Fruit fly (Drosophila melanogaster) whole organism, embryonic: ENCODE measurements around the gene drl.

Experiments
- CG10462 ChIP-seq: fragments of 200-800 bp; sonication (Bioruptor generic); optimal IDR thresholded peaks from 2 replicates; lab custom pipeline; 2016; ENCODE audit warnings: missing biosample characterization, missing genetic modification characterization
- CG11247 ChIP-seq: fragments of 200-800 bp; sonication (Bioruptor generic); IDR thresholded peaks from 2 replicates; pipeline ENCODE4 v1.3.6; 2022; ENCODE audit warnings: missing biosample characterization, missing genetic modification characterization
- CG11456 ChIP-seq: fragments of 200-800 bp; sonication (Bioruptor generic); IDR thresholded peaks from 3 replicates; pipeline ENCODE4 v1.3.6; 2022; ENCODE audit warnings: missing biosample characterization, missing genetic modification characterization
- CG11696 ChIP-seq: fragments of 200-800 bp; sonication (Bioruptor generic); IDR thresholded peaks from 2 replicates; pipeline ENCODE4 v1.3.6; 2022; ENCODE audit warnings: missing biosample characterization, missing genetic modification characterization
- CG12391 ChIP-seq: fragments of 200-800 bp; sonication (Bioruptor generic); optimal IDR thresholded peaks from 3 replicates; lab custom pipeline; 2018; ENCODE audit warnings: missing biosample characterization, mild to moderate bottlenecking, missing genetic modification characterization, moderate library complexity
- CG13123 ChIP-seq: fragments of 200-800 bp; sonication (Bioruptor generic); optimal IDR thresholded peaks from 2 replicates; lab custom pipeline; 2016; ENCODE audit warnings: missing biosample characterization, missing genetic modification characterization
- CG13424 ChIP-seq: fragments of 200-800 bp; sonication (Bioruptor generic); optimal IDR thresholded peaks from 2 replicates; lab custom pipeline; 2019; ENCODE audit warnings: missing biosample characterization, mild to moderate bottlenecking, missing genetic modification characterization, moderate library complexity
- CG15601 ChIP-seq: fragments of 200-800 bp; sonication (Bioruptor generic); optimal IDR thresholded peaks from 3 replicates; lab custom pipeline; 2019; ENCODE audit warnings: missing biosample characterization, mild to moderate bottlenecking, missing genetic modification characterization, moderate library complexity
- CG16813 ChIP-seq: fragments of 200-800 bp; sonication (Bioruptor generic); IDR thresholded peaks from 3 replicates; pipeline ENCODE4 v1.3.6; 2022; ENCODE audit warnings: missing biosample characterization, missing genetic modification characterization; ENCODE audit not compliant: partially characterized antibody
- CG2129 ChIP-seq: fragments of 200-800 bp; sonication (Bioruptor generic); IDR thresholded peaks from 2 replicates; pipeline ENCODE4 v1.3.6; 2022; ENCODE audit warnings: missing biosample characterization, missing genetic modification characterization; ENCODE audit not compliant: partially characterized antibody
- CG30403 ChIP-seq: fragments of 200-800 bp; sonication (Bioruptor generic); optimal IDR thresholded peaks from 3 replicates; lab custom pipeline; 2016; ENCODE audit warnings: missing biosample characterization, missing genetic modification characterization
- CG34224 ChIP-seq: fragments of 200-800 bp; sonication (Bioruptor generic); IDR thresholded peaks from 3 replicates; pipeline ENCODE4 v1.3.6; 2022; ENCODE audit warnings: missing biosample characterization, missing genetic modification characterization; ENCODE audit not compliant: partially characterized antibody
- CG4707 ChIP-seq: fragments of 200-800 bp; sonication (Bioruptor generic); optimal IDR thresholded peaks from 2 replicates; lab custom pipeline; 2018; ENCODE audit warnings: missing biosample characterization, mild to moderate bottlenecking, missing genetic modification characterization, moderate library complexity
- CG6254 ChIP-seq: fragments of 200-800 bp; sonication (Bioruptor generic); optimal IDR thresholded peaks from 3 replicates; lab custom pipeline; 2017; ENCODE audit warnings: mild to moderate bottlenecking, missing biosample characterization, missing genetic modification reagents, missing genetic modification characterization
- CG7271 ChIP-seq: fragments of 200-800 bp; sonication (Bioruptor generic); optimal IDR thresholded peaks from 2 replicates; lab custom pipeline; 2018; ENCODE audit warnings: missing biosample characterization, mild to moderate bottlenecking, missing genetic modification characterization, moderate library complexity
- CG7987 ChIP-seq: fragments of 200-800 bp; sonication (Bioruptor generic); optimal IDR thresholded peaks from 2 replicates; lab custom pipeline; 2018; ENCODE audit warnings: missing biosample characterization, mild to moderate bottlenecking, missing genetic modification characterization, moderate library complexity
- CG8281 ChIP-seq: fragments of 200-800 bp; sonication (Bioruptor generic); optimal IDR thresholded peaks from 2 replicates; lab custom pipeline; 2018; ENCODE audit warnings: missing biosample characterization, mild to moderate bottlenecking, missing genetic modification characterization, moderate library complexity
- CG9817 ChIP-seq: fragments of 200-800 bp; sonication (Bioruptor generic); optimal IDR thresholded peaks from 2 replicates; lab custom pipeline; 2018; ENCODE audit warnings: missing biosample characterization, mild to moderate bottlenecking, missing genetic modification characterization, moderate library complexity
- ERR ChIP-seq: fragments of 200-800 bp; sonication (Bioruptor generic); optimal IDR thresholded peaks from 2 replicates; lab custom pipeline; 2016; ENCODE audit warnings: missing biosample characterization, missing genetic modification characterization
- Ets65A ChIP-seq: fragments of 200-800 bp; sonication (Bioruptor generic); peaks from one replicate; lab custom pipeline; 2016; ENCODE audit warnings: missing biosample characterization, missing genetic modification characterization
- Hey ChIP-seq: fragments of 200-800 bp; sonication (Bioruptor generic); optimal IDR thresholded peaks from 3 replicates; lab custom pipeline; 2018; ENCODE audit warnings: missing biosample characterization, mild to moderate bottlenecking, missing genetic modification characterization
- Hmr ChIP-seq: fragments of 200-800 bp; sonication (Bioruptor generic); optimal IDR thresholded peaks from 3 replicates; lab custom pipeline; 2017; ENCODE audit warnings: mild to moderate bottlenecking, missing biosample characterization, missing genetic modification reagents, missing genetic modification characterization
- Hr39 ChIP-seq: fragments of >200 bp; optimal IDR thresholded peaks from 2 replicates; lab custom pipeline; 2017
- MBD-R2 ChIP-seq: fragments of 200-800 bp; sonication (Bioruptor generic); IDR thresholded peaks from 2 replicates; pipeline ENCODE4 v1.3.6; 2022; ENCODE audit warnings: missing biosample characterization, missing genetic modification characterization
- Max ChIP-seq: fragments of 200-800 bp; sonication (Bioruptor generic); optimal IDR thresholded peaks from 2 replicates; lab custom pipeline; 2016; ENCODE audit warnings: missing biosample characterization, mild to moderate bottlenecking, missing genetic modification characterization
- Meics ChIP-seq: fragments of 200-800 bp; sonication (Bioruptor generic); optimal IDR thresholded peaks from 2 replicates; lab custom pipeline; 2017; ENCODE audit warnings: missing biosample characterization, mild to moderate bottlenecking, missing genetic modification characterization
- Nf-YC ChIP-seq: fragments of 200-800 bp; optimal IDR thresholded peaks from 3 replicates; lab custom pipeline; 2019; ENCODE audit warnings: missing biosample characterization, mild to moderate bottlenecking, missing genetic modification characterization, moderate library complexity
- Spps ChIP-seq: fragments of 200-800 bp; sonication (Bioruptor generic); optimal IDR thresholded peaks from 2 replicates; lab custom pipeline; 2018; ENCODE audit warnings: missing biosample characterization, mild to moderate bottlenecking, missing genetic modification characterization
- Stat92E ChIP-seq, 3 experiments: fragments of >200 bp in 2 of 3; fragments of 200-800 bp in 1 of 3; sonication (Bioruptor generic) in 1 of 3; optimal IDR thresholded peaks; 2 replicates each; lab custom pipeline; 2017 to 2019; ENCODE audit warnings: missing biosample characterization in 3 of 3, missing genetic modification characterization in 3 of 3, mild to moderate bottlenecking in 1 of 3, moderate library complexity in 1 of 3
- abd-A ChIP-seq: fragments of 200-800 bp; sonication (Bioruptor generic); optimal IDR thresholded peaks from 3 replicates; lab custom pipeline; 2019; ENCODE audit warnings: missing biosample characterization, mild to moderate bottlenecking, missing genetic modification characterization, moderate library complexity
- dan ChIP-seq: fragments of 200-800 bp; sonication (Bioruptor generic); IDR thresholded peaks from 2 replicates; pipeline ENCODE4 v1.3.6; 2022; ENCODE audit warnings: missing biosample characterization, missing genetic modification characterization
- dati ChIP-seq: fragments of 200-800 bp; sonication (Bioruptor generic); IDR thresholded peaks from 2 replicates; pipeline ENCODE4 v1.3.6; 2022; ENCODE audit warnings: missing biosample characterization, missing genetic modification characterization
- esg ChIP-seq: fragments of 200-800 bp; sonication (Bioruptor generic); conservative IDR thresholded peaks from 2 replicates; pipeline ENCODE4 v1.3.6; 2022; ENCODE audit warnings: missing biosample characterization, missing genetic modification characterization
- grn ChIP-seq: fragments of 200-800 bp; sonication (Bioruptor generic); optimal IDR thresholded peaks from 3 replicates; lab custom pipeline; 2017; ENCODE audit warnings: missing biosample characterization, missing genetic modification characterization
- gro ChIP-seq: fragments of 200-800 bp; sonication (Bioruptor generic); optimal IDR thresholded peaks from 2 replicates; lab custom pipeline; 2016; ENCODE audit warnings: missing biosample characterization, missing genetic modification characterization
- hth ChIP-seq: fragments of >200 bp; optimal IDR thresholded peaks from 2 replicates; lab custom pipeline; 2017; ENCODE audit warnings: inconsistent platforms
- insv ChIP-seq, 2 experiments: fragments of 200-800 bp; sonication (Bioruptor generic); optimal IDR thresholded peaks; 3 replicates each; lab custom pipeline; 2016 to 2018; ENCODE audit warnings: missing biosample characterization in 2 of 2, missing genetic modification characterization in 2 of 2
- lab ChIP-seq: fragments of 200-800 bp; sonication (Bioruptor generic); optimal IDR thresholded peaks from 3 replicates; lab custom pipeline; 2017; ENCODE audit warnings: missing biosample characterization, missing genetic modification characterization, mild to moderate bottlenecking, moderate library complexity, missing genetic modification reagents
- lilli ChIP-seq: fragments of 200-800 bp; sonication (Bioruptor generic); optimal IDR thresholded peaks from 3 replicates; lab custom pipeline; 2016; ENCODE audit warnings: missing biosample characterization, missing genetic modification characterization
- luna ChIP-seq: fragments of 200-800 bp; sonication (Bioruptor generic); optimal IDR thresholded peaks from 2 replicates; lab custom pipeline; 2016; ENCODE audit warnings: missing biosample characterization, missing genetic modification characterization
- maf-S ChIP-seq: fragments of 200-800 bp; sonication (Bioruptor generic); optimal IDR thresholded peaks from 2 replicates; lab custom pipeline; 2016; ENCODE audit warnings: missing biosample characterization, missing genetic modification characterization
- nerfin-2 ChIP-seq: fragments of 200-800 bp; sonication (Bioruptor generic); IDR thresholded peaks from 2 replicates; pipeline ENCODE4 v1.3.6; 2022; ENCODE audit warnings: missing biosample characterization, missing genetic modification characterization; ENCODE audit not compliant: partially characterized antibody
- ranshi ChIP-seq: fragments of 200-800 bp; sonication (Bioruptor generic); IDR thresholded peaks from 2 replicates; pipeline ENCODE4 v1.3.6; 2022; ENCODE audit warnings: missing biosample characterization, missing genetic modification characterization
- row ChIP-seq: fragments of 200-800 bp; sonication (Bioruptor generic); IDR thresholded peaks from 3 replicates; pipeline ENCODE4 v1.3.6; 2022; ENCODE audit warnings: missing biosample characterization, missing genetic modification characterization
- sisA ChIP-seq: fragments of 200-800 bp; sonication (Bioruptor generic); IDR thresholded peaks from 2 replicates; pipeline ENCODE4 v1.3.6; 2022; ENCODE audit warnings: missing biosample characterization, missing genetic modification characterization
- sr ChIP-seq: fragments of 200-800 bp; sonication (Bioruptor generic); IDR thresholded peaks from 3 replicates; pipeline ENCODE4 v1.3.6; 2022; ENCODE audit warnings: missing biosample characterization, missing genetic modification characterization
- toy ChIP-seq: fragments of 200-800 bp; sonication (Bioruptor generic); IDR thresholded peaks from 2 replicates; pipeline ENCODE4 v1.3.6; 2022; ENCODE audit warnings: missing biosample characterization, missing genetic modification characterization
- trh ChIP-seq: fragments of 200-800 bp; sonication (Bioruptor generic); optimal IDR thresholded peaks from 2 replicates; lab custom pipeline; 2016; ENCODE audit warnings: missing biosample characterization, missing genetic modification characterization

Gene drl

DNA sequence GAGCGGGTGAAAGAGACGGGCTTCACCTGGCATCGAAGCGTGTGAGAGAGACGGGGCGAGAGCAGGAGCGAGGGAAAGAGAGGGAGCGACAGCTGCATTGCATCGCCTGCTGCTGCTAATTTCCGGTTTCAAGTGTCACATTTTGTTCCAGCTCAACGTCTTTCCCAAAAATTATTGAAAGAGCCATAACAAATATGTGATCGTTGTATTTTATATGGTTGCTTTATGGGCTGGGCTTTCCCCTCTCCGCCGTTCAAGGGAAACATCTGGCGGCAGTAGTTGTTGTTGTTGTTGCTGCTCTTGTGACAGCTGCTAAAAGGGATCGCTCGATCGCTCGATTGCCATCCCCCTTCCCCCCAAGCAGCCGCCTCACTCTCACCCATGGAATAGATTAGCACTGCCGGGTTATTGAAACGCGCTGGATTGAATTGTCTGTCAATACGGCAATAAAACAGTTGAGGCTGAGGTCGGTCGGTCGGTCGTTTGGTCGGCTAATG is 35.2 kb upstream of the drl start (continued):
- TF ChIP-seq luna = no peak
- TF ChIP-seq Ets65A (GFP tag; lab: Kevin White, UChicago) = no peak
- TF ChIP-seq Spps = no peak
- TF ChIP-seq CG11696 (GFP tag; lab: Robert Waterston, UW) = 0 out of 2 replicates have a peak, but pooled peaks have one; percentile 14
- no peak for TF ChIP-seq esg
- no peak for TF ChIP-seq MBD-R2 (GFP tag; lab: Robert Waterston, UW)
- no peak for TF ChIP-seq toy
- TF ChIP-seq ranshi (GFP tag; lab: Robert Waterston, UW) = no peak
- no peak for TF ChIP-seq row
- TF ChIP-seq sr (GFP tag; lab: Robert Waterston, UW) = no peak
- no peak for TF ChIP-seq nerfin-2 (GFP tag; lab: Robert Waterston, UW)
- no peak for TF ChIP-seq CG13123 (GFP tag; lab: Kevin White, UChicago)
- TF ChIP-seq gro = no peak
- peak in 1 of 3 experiments; percentile 64 for TF ChIP-seq Stat92E (GFP tag; optimal IDR thresholded peaks at IDR 0.05; lab: Kevin White, UChicago)
- TF ChIP-seq CG6254 (GFP tag; lab: Kevin White, UChicago) = peak; percentile 27
- TF ChIP-seq Hmr (GFP tag; lab: Kevin White, UChicago) = no peak
- peak; percentile 42 for TF ChIP-seq grn (GFP tag; lab: Kevin White, UChicago)
- no peak for TF ChIP-seq CG30403
- no peak for TF ChIP-seq dan (GFP tag; lab: Robert Waterston, UW)
- TF ChIP-seq CG34224 (GFP tag; lab: Robert Waterston, UW) = no peak
- TF ChIP-seq Meics (GFP tag; lab: Kevin White, UChicago) = no peak
- no peak for TF ChIP-seq CG16813 (GFP tag; lab: Robert Waterston, UW)
- no peak for TF ChIP-seq Nf-YC (tag; lab: Kevin White, UChicago)
- no peak for TF ChIP-seq CG11456
- no peak for TF ChIP-seq lilli (GFP tag; lab: Kevin White, UChicago)
- TF ChIP-seq CG4707 (GFP tag; lab: Kevin White, UChicago) = no peak
- no peak for TF ChIP-seq CG11247 (GFP tag; lab: Robert Waterston, UW)
- peak in 1 of 2 experiments; percentile 37 for TF ChIP-seq insv (GFP tag; optimal IDR thresholded peaks at IDR 0.05; lab: Kevin White, UChicago)
- TF ChIP-seq ERR (GFP tag; lab: Kevin White, UChicago) = no peak
- peak; percentile 78 for TF ChIP-seq abd-A (tag; lab: Kevin White, UChicago)
- no peak for TF ChIP-seq CG9817 (tag; lab: Kevin White, UChicago)
- peak; percentile 13 for TF ChIP-seq hth (lab: Kevin White, UChicago)
- TF ChIP-seq lab (GFP tag; lab: Kevin White, UChicago) = peak; percentile 12
- TF ChIP-seq CG7987 (GFP tag; lab: Kevin White, UChicago) = no peak
- TF ChIP-seq CG2129 (GFP tag; lab: Robert Waterston, UW) = no peak
- no peak for TF ChIP-seq CG13424 (tag; lab: Kevin White, UChicago)
- no peak for TF ChIP-seq trh (GFP tag; lab: Kevin White, UChicago)
- peak; percentile 40 for TF ChIP-seq CG15601 (tag; lab: Kevin White, UChicago)
- TF ChIP-seq CG10462 (GFP tag; lab: Kevin White, UChicago) = no peak
- no peak for TF ChIP-seq dati (GFP tag; lab: Robert Waterston, UW)
- peak; percentile 99 for TF ChIP-seq CG8281
- TF ChIP-seq CG7271 (tag; lab: Kevin White, UChicago) = peak; percentile 37
- no peak for TF ChIP-seq Max (GFP tag; lab: Kevin White, UChicago)
- TF ChIP-seq maf-S (GFP tag; lab: Kevin White, UChicago) = no peak
- TF ChIP-seq sisA (GFP tag; lab: Robert Waterston, UW) = no peak
- TF ChIP-seq CG12391 (tag; lab: Kevin White, UChicago) = no peak
- no peak for TF ChIP-seq Hey (tag; lab: Kevin White, UChicago)
- TF ChIP-seq Hr39 = no peak
